Fruit fly (Drosophila melanogaster) whole organism: Measurements from ENCODE around the gene RabGGTa.

Experiments
- Dll ChIP-seq: fragments of >200 bp; optimal IDR thresholded peaks from 2 replicates; lab custom pipeline; 2017
- psq ChIP-seq: fragments of >200 bp; optimal IDR thresholded peaks from 2 replicates; lab custom pipeline; 2017

DNA sequence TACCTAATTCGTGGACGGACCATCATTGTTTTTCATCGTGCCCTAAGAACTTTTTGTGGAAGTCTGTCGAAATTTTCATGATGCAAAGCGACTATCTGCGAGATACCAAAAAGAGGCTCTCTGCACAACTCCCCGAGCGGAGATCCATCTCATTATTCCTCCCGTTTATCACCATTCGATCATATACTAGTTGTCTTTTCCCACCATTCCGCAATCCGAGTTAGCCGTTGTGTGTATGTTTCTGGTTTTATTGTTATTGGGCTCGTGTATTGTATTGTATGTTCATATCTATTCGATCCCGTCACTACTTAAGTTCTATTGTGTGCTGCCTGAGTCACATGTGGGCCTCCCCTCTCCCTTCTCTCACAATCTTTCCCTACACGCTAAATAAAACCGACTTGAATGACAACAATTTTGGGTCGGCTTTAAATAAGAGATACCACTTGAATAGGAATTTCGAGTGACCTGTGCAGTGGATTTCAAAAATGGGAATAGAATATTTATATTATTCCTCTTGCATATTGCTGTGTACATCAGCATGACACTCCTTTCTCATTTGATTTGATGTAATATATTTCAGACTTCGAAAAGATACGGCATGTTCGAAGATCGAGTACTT lies 29.9 kb upstream of the RabGGTa start:
- TF ChIP-seq psq (lab: Kevin White, UChicago) (no peak), Dll (lab: Kevin White, UChicago) (no peak)
